Worm (Caenorhabditis elegans): Measurements from ENCODE around the gene spp-1.

- TF ChIP-seq hmg-11 (tag; optimal IDR thresholded peaks at IDR 0.05) (no peak), elt-2 (tag; optimal IDR thresholded peaks at IDR 0.05) (no peak), ztf-4 (tag; optimal IDR thresholded peaks at IDR 0.05) (no peak), ama-1 (optimal IDR thresholded peaks at IDR 0.05) (no peak), nhr-237 (tag; optimal IDR thresholded peaks at IDR 0.05) (no peak), nhr-12 (tag; optimal IDR thresholded peaks at IDR 0.05) (no peak), nhr-25 (tag; optimal IDR thresholded peaks at IDR 0.05) (no peak), unc-62 (GFP tag; optimal IDR thresholded peaks at IDR 0.05) (no peak), fos-1 (tag; optimal IDR thresholded peaks at IDR 0.05) (no peak), skn-1 (tag; optimal IDR thresholded peaks at IDR 0.05) (no peak), mdl-1 (tag; optimal IDR thresholded peaks at IDR 0.05) (no peak), nfya-1 (tag; optimal IDR thresholded peaks at IDR 0.05; ENCODE audit: insufficient read depth) (no peak)
Measured at ce11 chrIII:10353423-10353822, 2.0 kb downstream of the spp-1 start.
